Fruit fly (Drosophila melanogaster): ENCODE results near the gene Ude.

Gene Ude

DNA sequence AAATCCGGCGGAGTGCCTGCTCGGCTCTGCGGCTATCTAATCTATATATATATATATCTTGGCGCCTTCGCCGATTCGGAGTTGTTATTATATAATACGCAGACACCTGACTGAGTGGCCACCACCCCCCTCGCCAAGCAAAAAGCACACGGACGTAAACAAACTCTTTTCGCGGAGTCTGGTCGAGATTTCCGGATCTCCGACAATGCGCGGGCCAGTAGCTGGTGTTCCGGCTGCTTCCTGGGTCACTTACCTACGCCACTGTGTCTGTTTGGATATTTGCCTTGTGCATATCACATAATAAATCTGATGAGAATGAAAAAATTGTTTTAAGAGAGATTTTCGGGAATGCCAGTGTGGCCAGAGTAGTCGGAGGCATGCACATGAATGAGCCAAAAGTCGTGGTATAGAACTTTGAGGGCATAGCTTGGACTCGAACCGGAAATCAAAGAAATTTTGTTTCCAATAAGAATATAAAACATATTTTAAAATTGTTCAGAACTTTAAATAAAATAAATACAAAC, 12.4 kb downstream of the Ude start, which contains the start of gene CG5805:
Gene CG5805 (minus strand): TSS at position 380 of the 524 bp plus-strand sequence.
- TF ChIP-seq CG6854 (GFP tag; optimal IDR thresholded peaks at IDR 0.05) (peak; percentile 75), nerfin-1 (tag; optimal IDR thresholded peaks at IDR 0.05) (peak; percentile 75), HHEX (GFP tag; optimal IDR thresholded peaks at IDR 0.05) (peak; percentile 93), Rfx (GFP tag; IDR thresholded peaks at IDR 0.05) (peak; percentile 94), nerfin-2 (GFP tag; IDR thresholded peaks at IDR 0.05; ENCODE audit: partially characterized antibody) (no peak), gcm (GFP tag; optimal IDR thresholded peaks at IDR 0.05) (peak; percentile 60), danr (GFP tag; IDR thresholded peaks at IDR 0.05) (peak; percentile 59; the same call in 1 of the 2 replicates), sens (GFP tag) (peak; percentile 96), CG2678 (tag; optimal IDR thresholded peaks at IDR 0.05) (peak; percentile 70), CG5180 (GFP tag; optimal IDR thresholded peaks at IDR 0.05) (peak; percentile 56), sna (GFP tag; IDR thresholded peaks at IDR 0.05; ENCODE audit: partially characterized antibody) (0 out of 2 replicates have a peak, but pooled peaks have one; percentile 22), org-1 (GFP tag; optimal IDR thresholded peaks at IDR 0.05) (peak; percentile 59), CG17328 (GFP tag; IDR thresholded peaks at IDR 0.05) (peak; percentile 89), al (GFP tag; IDR thresholded peaks at IDR 0.05) (peak; percentile 84), Stat92E (GFP tag; optimal IDR thresholded peaks at IDR 0.05) (peak in 1 of 3 experiments; percentile 40), CG9797 (GFP tag; optimal IDR thresholded peaks at IDR 0.05) (peak; percentile 72), sc (optimal IDR thresholded peaks at IDR 0.05) (no peak), sc (GFP tag; optimal IDR thresholded peaks at IDR 0.05) (peak; percentile 75), unpg (GFP tag; optimal IDR thresholded peaks at IDR 0.05) (peak; percentile 75), fd3F (GFP tag; optimal IDR thresholded peaks at IDR 0.05) (peak; percentile 80), pzg (GFP tag; optimal IDR thresholded peaks at IDR 0.05) (peak; percentile 76), CG31388 (GFP tag; optimal IDR thresholded peaks at IDR 0.05) (peak; percentile 16), Lpt (GFP tag; optimal IDR thresholded peaks at IDR 0.05) (no peak), CG17385 (GFP tag; optimal IDR thresholded peaks at IDR 0.05) (peak; percentile 78), Dp (GFP tag; optimal IDR thresholded peaks at IDR 0.05) (peak; percentile 45), Poxn (GFP tag; IDR thresholded peaks at IDR 0.05) (no peak), CG11696 (GFP tag; IDR thresholded peaks at IDR 0.05) (peak; percentile 28; the same call in 1 of the 2 replicates), CG14860 (GFP tag; IDR thresholded peaks at IDR 0.05; ENCODE audit: partially characterized antibody) (no peak), CG4404 (GFP tag; IDR thresholded peaks at IDR 0.05) (no peak), twi (tag; optimal IDR thresholded peaks at IDR 0.05) (no peak), tna (GFP tag; IDR thresholded peaks at IDR 0.05; ENCODE audit: partially characterized antibody) (peak; percentile 9; the same call in 1 of the 2 replicates), HLHmδ (GFP tag; optimal IDR thresholded peaks at IDR 0.05) (no peak), Bteb2 (GFP tag; optimal IDR thresholded peaks at IDR 0.05) (peak; percentile 82), Kr (GFP tag; optimal IDR thresholded peaks at IDR 0.05) (no peak), CG1529 (GFP tag; optimal IDR thresholded peaks at IDR 0.05) (peak; percentile 70), Atf3 (GFP tag; optimal IDR thresholded peaks at IDR 0.05) (peak; percentile 47), CG8765 (GFP tag; IDR thresholded peaks at IDR 0.05) (no peak), nau (GFP tag; optimal IDR thresholded peaks at IDR 0.05) (no peak), nom (GFP tag; optimal IDR thresholded peaks at IDR 0.05) (no peak), rib (GFP tag; IDR thresholded peaks at IDR 0.05) (0 out of 2 replicates have a peak, but pooled peaks have one; percentile 39), Nf-YA (GFP tag; IDR thresholded peaks at IDR 0.05) (peak; percentile 76), Med (GFP tag) (peak; percentile 98), Six4 (GFP tag; optimal IDR thresholded peaks at IDR 0.05) (peak; percentile 59), mld (GFP tag; IDR thresholded peaks at IDR 0.05; ENCODE audit: partially characterized antibody) (no peak), CTCF (GFP tag; optimal IDR thresholded peaks at IDR 0.05) (peak; percentile 71), CG2875 (GFP tag; optimal IDR thresholded peaks at IDR 0.05) (peak; percentile 74), sr (GFP tag; IDR thresholded peaks at IDR 0.05) (peak; percentile 81), Nf-YB (GFP tag; optimal IDR thresholded peaks at IDR 0.05) (no peak), ase (GFP tag; IDR thresholded peaks at IDR 0.05) (peak; percentile 81), br (optimal IDR thresholded peaks at IDR 0.05) (no peak), gt (GFP tag; IDR thresholded peaks at IDR 0.05) (peak; percentile 53; the same call in 1 of the 2 replicates)

Data from whole organism, embryonic.